Worm (Caenorhabditis elegans) whole organism, late embryonic: ENCODE measurements around the gene F58G6.3.

Experiments used
- ama-1 ChIP-seq: fragments of 150-350 bp; optimal IDR thresholded peaks from 2 replicates; lab custom pipeline; 2014
- ceh-31 ChIP-seq: sonication (generic microtip); optimal IDR thresholded peaks from 2 replicates; lab custom pipeline; 2016; ENCODE audit warnings: missing genetic modification characterization, missing compliant biosample characterization
- ceh-34 ChIP-seq: sonication (generic microtip); optimal IDR thresholded peaks from 2 replicates; lab custom pipeline; 2016; ENCODE audit warnings: mild to moderate bottlenecking, missing genetic modification characterization, missing compliant biosample characterization
- elt-2 ChIP-seq: sonication (generic microtip); optimal IDR thresholded peaks from 2 replicates; lab custom pipeline; 2016; ENCODE audit warnings: missing genetic modification reagents, missing genetic modification characterization, missing compliant biosample characterization
- ets-4 ChIP-seq: sonication (generic microtip); optimal IDR thresholded peaks from 2 replicates; lab custom pipeline; 2016; ENCODE audit warnings: missing genetic modification characterization, missing compliant biosample characterization
- madf-2 ChIP-seq: sonication (generic microtip); optimal IDR thresholded peaks from 2 replicates; lab custom pipeline; 2017; ENCODE audit warnings: missing genetic modification characterization, missing compliant biosample characterization
- nfya-1 ChIP-seq: sonication (generic microtip); optimal IDR thresholded peaks from 2 replicates; lab custom pipeline; 2017; ENCODE audit warnings: missing genetic modification characterization, mild to moderate bottlenecking, missing compliant biosample characterization, antibody characterized with exemption, moderate library complexity
- nhr-11 ChIP-seq: fragments of 150-350 bp; optimal IDR thresholded peaks from 2 replicates; lab custom pipeline; 2014; ENCODE audit warnings: missing biosample characterization, missing genetic modification characterization
- pag-3 ChIP-seq: sonication (generic microtip); optimal IDR thresholded peaks from 2 replicates; lab custom pipeline; 2016; ENCODE audit warnings: missing compliant biosample characterization, missing genetic modification characterization, borderline replicate concordance
- pha-4 ChIP-seq: fragments of 150-350 bp; optimal IDR thresholded peaks from 2 replicates; lab custom pipeline; 2018; ENCODE audit warnings: missing biosample characterization, missing genetic modification reagents, missing genetic modification characterization
- sox-4 ChIP-seq: sonication (generic microtip); optimal IDR thresholded peaks from 2 replicates; lab custom pipeline; 2017; ENCODE audit warnings: mild to moderate bottlenecking, missing genetic modification characterization, inconsistent platforms, missing compliant biosample characterization
- tbx-7 ChIP-seq: sonication (generic microtip); optimal IDR thresholded peaks from 2 replicates; lab custom pipeline; 2016; ENCODE audit warnings: missing genotype, missing genetic modification characterization, missing compliant biosample characterization

DNA sequence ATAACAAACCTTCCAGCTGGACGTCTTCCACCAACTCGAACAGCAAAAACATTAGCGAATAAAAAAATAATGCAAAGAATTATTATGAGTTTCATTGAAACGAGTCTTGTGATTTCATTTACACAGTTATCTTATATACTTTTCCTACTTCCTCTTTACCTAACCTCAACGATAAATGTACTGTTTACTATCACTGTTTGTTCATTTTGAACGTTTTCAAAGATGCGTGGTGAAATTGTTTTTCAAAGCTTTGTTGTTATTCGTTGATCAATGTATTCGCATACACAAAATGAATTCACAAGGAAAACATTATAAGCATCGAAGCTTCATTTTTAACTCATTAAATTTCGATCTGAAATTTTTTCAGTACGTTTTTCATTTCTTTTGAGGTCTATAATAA, 31.1 kb upstream of the F58G6.3 start, which contains the start of gene W09C2.7:
- TF ChIP-seq ama-1 (lab: Kevin White, UChicago), result no peak
- no peak for TF ChIP-seq pha-4 (tag; lab: Kevin White, UChicago)
- TF ChIP-seq madf-2 (tag; lab: Kevin White, UChicago), result no peak
- no peak for TF ChIP-seq ets-4 (tag; lab: Kevin White, UChicago)
- no peak for TF ChIP-seq ceh-31
- no peak for TF ChIP-seq ceh-34 (tag; lab: Kevin White, UChicago)
- no peak for TF ChIP-seq nhr-11 (tag; lab: Kevin White, UChicago)
- TF ChIP-seq elt-2 (tag; lab: Kevin White, UChicago), result no peak
- TF ChIP-seq pag-3 (tag; lab: Kevin White, UChicago), result no peak
- TF ChIP-seq tbx-7 (tag; lab: Kevin White, UChicago), result no peak
- TF ChIP-seq sox-4, result no peak
- TF ChIP-seq nfya-1 (tag; lab: Kevin White, UChicago), result no peak
